Fruit fly (Drosophila melanogaster): ENCODE measurements around the gene Adgf-A.

Adgf-A gene

dm6 chr3L:17791495-17791894 lies 27.5 kb upstream of the Adgf-A start (continued):
- TF ChIP-seq E2f2 (GFP tag; IDR thresholded peaks at IDR 0.05) (no peak), CG18599 (GFP tag; optimal IDR thresholded peaks at IDR 0.05) (peak; percentile 91), Nf-YC (tag; optimal IDR thresholded peaks at IDR 0.05) (no peak), jigr1 (GFP tag; IDR thresholded peaks at IDR 0.05) (no peak), fd96Cb (tag; optimal IDR thresholded peaks at IDR 0.05) (no peak), Adf1 (GFP tag; IDR thresholded peaks at IDR 0.05) (peak; percentile 50; the same call in 1 of the 2 replicates), Kr (GFP tag; optimal IDR thresholded peaks at IDR 0.05) (no peak), CG34422 (GFP tag; IDR thresholded peaks at IDR 0.05) (no peak), Aef1 (GFP tag; IDR thresholded peaks at IDR 0.05) (no peak), nerfin-2 (GFP tag; IDR thresholded peaks at IDR 0.05; ENCODE audit: partially characterized antibody) (no peak), slbo (GFP tag; IDR thresholded peaks at IDR 0.05) (no peak), CG11696 (GFP tag; IDR thresholded peaks at IDR 0.05) (no peak), Hmx (GFP tag; optimal IDR thresholded peaks at IDR 0.05) (no peak), Taf1 (GFP tag; IDR thresholded peaks at IDR 0.05) (no peak), CG15514 (GFP tag; optimal IDR thresholded peaks at IDR 0.05) (peak; percentile 41), Camta (GFP tag; optimal IDR thresholded peaks at IDR 0.05) (no peak), Nf-YA (GFP tag; IDR thresholded peaks at IDR 0.05) (no peak), Dek (tag; optimal IDR thresholded peaks at IDR 0.05) (peak; percentile 67), Awh (GFP tag; IDR thresholded peaks at IDR 0.05) (no peak), CG14965 (GFP tag; optimal IDR thresholded peaks at IDR 0.05; ENCODE audit: borderline replicate concordance) (no peak), CG4404 (GFP tag; IDR thresholded peaks at IDR 0.05) (no peak), ash1 (GFP tag; optimal IDR thresholded peaks at IDR 0.05) (peak; percentile 18), CG7839 (tag; optimal IDR thresholded peaks at IDR 0.05) (no peak), Mes4 (GFP tag; optimal IDR thresholded peaks at IDR 0.05) (no peak), Hr39 (optimal IDR thresholded peaks at IDR 0.05) (no peak), CG1602 (GFP tag; optimal IDR thresholded peaks at IDR 0.05) (no peak), sr (GFP tag; IDR thresholded peaks at IDR 0.05) (no peak), Rfx (GFP tag; IDR thresholded peaks at IDR 0.05) (no peak), CG16863 (GFP tag; optimal IDR thresholded peaks at IDR 0.05) (no peak), B-H2 (GFP tag; optimal IDR thresholded peaks at IDR 0.05) (peak; percentile 80), Hey (tag; optimal IDR thresholded peaks at IDR 0.05) (peak; percentile 13), row (GFP tag; IDR thresholded peaks at IDR 0.05) (no peak), pzg (GFP tag; optimal IDR thresholded peaks at IDR 0.05) (no peak), org-1 (GFP tag; optimal IDR thresholded peaks at IDR 0.05) (peak; percentile 12), CG4328 (GFP tag; optimal IDR thresholded peaks at IDR 0.05) (peak; percentile 13), Atf6 (GFP tag; IDR thresholded peaks at IDR 0.05) (peak; percentile 80), CG12071 (GFP tag; optimal IDR thresholded peaks at IDR 0.05) (peak; percentile 46), CG1233 (GFP tag; optimal IDR thresholded peaks at IDR 0.05) (peak; percentile 40), CG7928 (GFP tag; optimal IDR thresholded peaks at IDR 0.05) (no peak), mld (GFP tag; IDR thresholded peaks at IDR 0.05; ENCODE audit: partially characterized antibody) (no peak), dati (GFP tag; IDR thresholded peaks at IDR 0.05) (no peak), CG18011 (GFP tag; optimal IDR thresholded peaks at IDR 0.05) (no peak), onecut (GFP tag; IDR thresholded peaks at IDR 0.05) (no peak), CG3281 (GFP tag; optimal IDR thresholded peaks at IDR 0.05) (peak; percentile 88), CG5245 (GFP tag; optimal IDR thresholded peaks at IDR 0.05) (no peak), exex (tag; optimal IDR thresholded peaks at IDR 0.05) (peak; percentile 34), ERR (GFP tag; optimal IDR thresholded peaks at IDR 0.05) (no peak), CG13775 (GFP tag; optimal IDR thresholded peaks at IDR 0.05) (no peak), Doc3 (GFP tag; IDR thresholded peaks at IDR 0.05; ENCODE audit: partially characterized antibody) (no peak), ind (GFP tag; optimal IDR thresholded peaks at IDR 0.05) (no peak), lab (GFP tag; optimal IDR thresholded peaks at IDR 0.05) (peak; percentile 94), CG18619 (GFP tag; optimal IDR thresholded peaks at IDR 0.05) (no peak)

All from whole organism, embryonic.